Fruit fly (Drosophila melanogaster): ENCODE data around the gene CG7632.
A peak's percentile ranks its signal among the peaks of the same experiment; 100 is the strongest.

Gene CG7632

dm6 chr3L:21343254-21344083 lies 39.0 kb downstream of the CG7632 start, which contains the start of the genes Tbc1d8-9 and CG32436 (continued):
- TF ChIP-seq tna (GFP tag; IDR thresholded peaks at IDR 0.05; ENCODE audit: partially characterized antibody) = no peak; the same call in 1 of the 2 replicates
- no peak for TF ChIP-seq CG15601 (tag; optimal IDR thresholded peaks at IDR 0.05)
- TF ChIP-seq toy (GFP tag; IDR thresholded peaks at IDR 0.05) = no peak
- TF ChIP-seq CG15514 (GFP tag; optimal IDR thresholded peaks at IDR 0.05) = peak; percentile 92
- no peak for TF ChIP-seq Dad (GFP tag; optimal IDR thresholded peaks at IDR 0.05)
- no peak for TF ChIP-seq Poxn (GFP tag; IDR thresholded peaks at IDR 0.05)
- no peak for TF ChIP-seq sens-2 (GFP tag; IDR thresholded peaks at IDR 0.05)
- no peak for TF ChIP-seq so (GFP tag; IDR thresholded peaks at IDR 0.05)
- no peak for TF ChIP-seq Xrp1 (GFP tag; IDR thresholded peaks at IDR 0.05)
- no peak for TF ChIP-seq ttk (GFP tag; IDR thresholded peaks at IDR 0.05)
- TF ChIP-seq chn (GFP tag; optimal IDR thresholded peaks at IDR 0.05) = no peak
- no peak for TF ChIP-seq Sox102F (GFP tag; optimal IDR thresholded peaks at IDR 0.05)
- TF ChIP-seq CG43689 (GFP tag; IDR thresholded peaks at IDR 0.05) = no peak
- peak; percentile 89 for TF ChIP-seq stwl (tag; optimal IDR thresholded peaks at IDR 0.05)
- TF ChIP-seq gcm2 (GFP tag; optimal IDR thresholded peaks at IDR 0.05) = no peak
- TF ChIP-seq Atf-2 (GFP tag; optimal IDR thresholded peaks at IDR 0.05) = no peak
- peak; percentile 60 for TF ChIP-seq CG1603 (tag; optimal IDR thresholded peaks at IDR 0.05)
- peak; percentile 31 for TF ChIP-seq Lhr (GFP tag; optimal IDR thresholded peaks at IDR 0.05)
- TF ChIP-seq caup (GFP tag; optimal IDR thresholded peaks at IDR 0.05; ENCODE audit: severe bottlenecking) = no peak
- no peak for TF ChIP-seq CG11695 (GFP tag; IDR thresholded peaks at IDR 0.05)
- TF ChIP-seq CG17568 (GFP tag; optimal IDR thresholded peaks at IDR 0.05) = no peak
- no peak for TF ChIP-seq CG4328 (GFP tag; optimal IDR thresholded peaks at IDR 0.05)
- TF ChIP-seq Hand (GFP tag; optimal IDR thresholded peaks at IDR 0.05) = no peak
- no peak for TF ChIP-seq CkIIα-i1 (GFP tag; IDR thresholded peaks at IDR 0.05)
- TF ChIP-seq Mrtf (GFP tag; IDR thresholded peaks at IDR 0.05) = no peak
- TF ChIP-seq CG12071 (GFP tag; optimal IDR thresholded peaks at IDR 0.05) = no peak
- TF ChIP-seq CG11247 (GFP tag; IDR thresholded peaks at IDR 0.05) = no peak
- TF ChIP-seq CG1529 (GFP tag; optimal IDR thresholded peaks at IDR 0.05) = no peak
- peak; percentile 36 for TF ChIP-seq CG12659 (GFP tag; optimal IDR thresholded peaks at IDR 0.05)
- peak; percentile 28; the same call in 1 of the 2 replicates for TF ChIP-seq amos (GFP tag; IDR thresholded peaks at IDR 0.05; ENCODE audit: partially characterized antibody)
- peak; percentile 69; the same call in 2 of the 3 replicates for TF ChIP-seq Aef1 (GFP tag; IDR thresholded peaks at IDR 0.05)
- TF ChIP-seq psq (GFP tag; optimal IDR thresholded peaks at IDR 0.05) = no peak
- no peak for TF ChIP-seq lola (GFP tag; optimal IDR thresholded peaks at IDR 0.05)
- no peak for TF ChIP-seq lmd (GFP tag; IDR thresholded peaks at IDR 0.05)
- TF ChIP-seq CG17328 (GFP tag; IDR thresholded peaks at IDR 0.05) = no peak
- TF ChIP-seq CG8359 (GFP tag; optimal IDR thresholded peaks at IDR 0.05; ENCODE audit: borderline replicate concordance) = no peak

DNA sequence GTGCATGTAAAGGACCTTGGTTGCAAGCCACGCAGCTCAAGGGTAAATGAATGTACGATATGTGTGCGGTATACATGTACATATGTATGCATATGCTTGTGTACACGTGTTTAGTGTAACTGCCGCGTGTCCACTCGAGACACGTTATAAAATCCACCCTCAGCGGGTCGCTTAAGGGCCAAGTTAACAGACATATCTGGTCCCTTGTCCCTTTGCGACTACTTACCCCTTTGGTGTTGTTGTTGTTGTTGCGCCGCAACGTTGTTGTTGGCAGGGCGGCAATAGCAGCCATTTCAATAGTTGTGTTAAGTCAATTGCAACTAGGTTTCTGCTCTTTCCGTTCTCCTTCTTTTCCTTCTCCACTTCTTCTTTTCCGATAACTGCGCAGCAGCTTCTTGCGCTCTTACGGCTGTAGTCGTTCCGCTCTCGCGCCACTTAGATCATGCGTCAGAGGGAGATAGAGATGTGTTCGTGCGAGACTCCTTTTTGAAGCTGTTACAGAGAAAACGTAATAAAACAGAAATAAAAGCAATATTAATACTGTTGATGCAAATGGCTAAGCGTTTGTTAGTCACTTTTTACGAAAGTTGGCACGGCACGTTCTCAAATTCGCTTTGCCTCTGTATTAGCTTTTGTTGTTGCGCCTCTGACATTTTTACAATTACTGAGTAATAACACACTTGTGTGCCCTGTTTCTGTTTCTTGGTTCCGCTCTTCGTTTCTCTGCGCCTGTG lies 42.1 kb downstream of the CG7632 start:
- TF ChIP-seq Taf1 (GFP tag; IDR thresholded peaks at IDR 0.05) (no peak), CG14441 (GFP tag; IDR thresholded peaks at IDR 0.05) (no peak), Trl (optimal IDR thresholded peaks at IDR 0.05) (peak; percentile 37 to 62), Trl (GFP tag; optimal IDR thresholded peaks at IDR 0.05) (no peak), B-H1 (GFP tag; IDR thresholded peaks at IDR 0.05) (no peak), Hr78 (GFP tag; optimal IDR thresholded peaks at IDR 0.05) (no peak), CG4730 (GFP tag; IDR thresholded peaks at IDR 0.05) (no peak), pfk (GFP tag; optimal IDR thresholded peaks at IDR 0.05) (peak; percentile 19), pb (GFP tag; optimal IDR thresholded peaks at IDR 0.05) (no peak), onecut (GFP tag; IDR thresholded peaks at IDR 0.05) (no peak), Dref (GFP tag; IDR thresholded peaks at IDR 0.05) (no peak), crc (GFP tag; optimal IDR thresholded peaks at IDR 0.05) (no peak), CG18011 (GFP tag; optimal IDR thresholded peaks at IDR 0.05) (no peak), chinmo (GFP tag; IDR thresholded peaks at IDR 0.05; ENCODE audit: partially characterized antibody) (peak; percentile 53; the same call in 1 of the 4 replicates)
